Worm (Caenorhabditis elegans): ENCODE data around the gene T05C7.9.
A peak's percentile ranks its signal among the peaks of the same experiment; 100 is the strongest.

T05C7.9 gene

ce11 chrIV:79205-79604 is at the start of gene T05C7.9:
TSS of gene T05C7.9 (plus strand) at chrIV:79276.
- no peak for TF ChIP-seq ceh-45 (GFP tag; IDR thresholded peaks at IDR 0.05)
- TF ChIP-seq pros-1 (tag; optimal IDR thresholded peaks at IDR 0.05) = no peak
- no peak for TF ChIP-seq tbx-7 (tag; optimal IDR thresholded peaks at IDR 0.05)
- TF ChIP-seq che-1 (tag; optimal IDR thresholded peaks at IDR 0.05) = no peak
- TF ChIP-seq nhr-232 (tag; optimal IDR thresholded peaks at IDR 0.05) = no peak
- TF ChIP-seq unc-42 (tag; optimal IDR thresholded peaks at IDR 0.05) = peak; percentile 80
- peak; percentile 37 for TF ChIP-seq ceh-18 (tag; optimal IDR thresholded peaks at IDR 0.05)
- TF ChIP-seq hlh-15 (tag; optimal IDR thresholded peaks at IDR 0.05) = no peak

DNA sequence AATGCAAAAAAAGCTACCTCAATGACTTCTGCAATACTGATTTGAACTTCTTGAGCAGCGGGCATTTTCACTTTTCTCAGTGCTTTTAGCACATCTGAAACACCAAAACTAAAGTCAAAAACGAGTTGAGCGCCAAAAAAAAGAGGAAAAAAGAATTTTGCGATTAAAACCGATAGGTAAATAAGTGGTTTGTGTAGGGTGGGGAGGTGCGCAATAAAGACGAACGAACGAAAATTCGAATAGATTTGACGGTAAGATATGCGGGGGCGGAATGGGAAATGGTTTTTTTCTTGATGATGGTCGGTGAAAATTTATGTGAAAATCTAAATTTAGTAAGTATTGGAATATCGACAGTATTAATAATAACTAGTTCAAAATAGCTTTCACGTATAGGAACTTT is 30.3 kb upstream of the T05C7.9 start, which contains the start of gene frm-5.1:
TSS of gene frm-5.1 (minus strand) at position 101 of the 400 bp plus-strand sequence.
- TF ChIP-seq pqm-1 (tag; optimal IDR thresholded peaks at IDR 0.05) = no peak
- TF ChIP-seq C08G9.2 (tag; optimal IDR thresholded peaks at IDR 0.05) = no peak
- no peak for TF ChIP-seq dve-1 (tag; optimal IDR thresholded peaks at IDR 0.05)
- TF ChIP-seq pat-9 (tag; optimal IDR thresholded peaks at IDR 0.05) = no peak
- TF ChIP-seq elt-2 (tag; optimal IDR thresholded peaks at IDR 0.05) = no peak
- TF ChIP-seq ets-4 (tag; optimal IDR thresholded peaks at IDR 0.05) = no peak
- no peak for TF ChIP-seq che-1 (tag; optimal IDR thresholded peaks at IDR 0.05)
- TF ChIP-seq unc-3 (GFP tag; conservative IDR thresholded peaks at IDR 0.05) = no peak
- TF ChIP-seq unc-3 (tag; optimal IDR thresholded peaks at IDR 0.05) = no peak
- no peak for TF ChIP-seq elt-4 (tag; optimal IDR thresholded peaks at IDR 0.05)
- TF ChIP-seq F13H6.1 (tag; optimal IDR thresholded peaks at IDR 0.05) = no peak
- no peak for TF ChIP-seq unc-42 (tag; optimal IDR thresholded peaks at IDR 0.05)
- no peak for TF ChIP-seq rnt-1 (tag; optimal IDR thresholded peaks at IDR 0.05)
- TF ChIP-seq unc-55 (GFP tag; optimal IDR thresholded peaks at IDR 0.05) = no peak
- TF ChIP-seq ceh-2 (tag; optimal IDR thresholded peaks at IDR 0.05) = no peak
- no peak for TF ChIP-seq nhr-232 (tag; optimal IDR thresholded peaks at IDR 0.05)
- TF ChIP-seq ceh-45 (GFP tag; IDR thresholded peaks at IDR 0.05) = no peak

DNA sequence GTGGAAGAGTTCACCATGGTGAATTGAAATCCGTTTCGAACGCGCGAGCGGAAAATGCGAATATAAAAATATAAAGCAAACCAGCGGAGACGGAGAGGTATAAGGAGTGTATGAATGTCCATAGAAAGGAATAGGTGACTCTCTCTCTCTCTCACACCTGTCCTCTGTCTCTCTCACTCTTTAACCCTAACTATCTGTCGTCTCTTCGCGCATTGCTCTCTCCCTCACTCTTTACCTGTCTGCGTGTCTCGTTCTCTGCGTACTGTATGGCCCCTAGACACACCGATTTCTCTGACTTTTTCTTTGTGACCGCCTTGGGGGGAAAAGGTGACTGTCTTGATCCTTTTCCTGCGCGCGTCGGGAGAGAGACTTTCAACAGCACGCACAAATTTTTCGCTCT is 27.9 kb upstream of the T05C7.9 start:
- no peak for TF ChIP-seq ceh-6 (GFP tag; optimal IDR thresholded peaks at IDR 0.05)
- TF ChIP-seq ceh-18 (tag; optimal IDR thresholded peaks at IDR 0.05) = peak; percentile 13
- peak; percentile 7 for TF ChIP-seq ama-1 (optimal IDR thresholded peaks at IDR 0.05)
- peak; percentile 60 for TF ChIP-seq nfya-1 (tag; optimal IDR thresholded peaks at IDR 0.05)
- peak; percentile 76 for TF ChIP-seq ref-2 (tag; optimal IDR thresholded peaks at IDR 0.05)
- TF ChIP-seq rnt-1 (tag; optimal IDR thresholded peaks at IDR 0.05) = no peak
- no peak for TF ChIP-seq dmd-4 (tag; optimal IDR thresholded peaks at IDR 0.05; ENCODE audit: borderline replicate concordance)
- peak; percentile 37 for TF ChIP-seq pros-1 (tag; optimal IDR thresholded peaks at IDR 0.05)
- peak; percentile 2 for TF ChIP-seq elt-2 (tag; optimal IDR thresholded peaks at IDR 0.05)
- TF ChIP-seq ceh-2 (tag; optimal IDR thresholded peaks at IDR 0.05) = peak; percentile 9
- TF ChIP-seq Y22D7AL.16 (tag; optimal IDR thresholded peaks at IDR 0.05) = no peak
- no peak for TF ChIP-seq lim-6 (tag; optimal IDR thresholded peaks at IDR 0.05)
- peak; percentile 59 for TF ChIP-seq dve-1 (tag; optimal IDR thresholded peaks at IDR 0.05)
- peak; percentile 32 for TF ChIP-seq tbx-2 (tag; optimal IDR thresholded peaks at IDR 0.05)
- peak; percentile 53 for TF ChIP-seq ceh-31 (tag; optimal IDR thresholded peaks at IDR 0.05)

DNA sequence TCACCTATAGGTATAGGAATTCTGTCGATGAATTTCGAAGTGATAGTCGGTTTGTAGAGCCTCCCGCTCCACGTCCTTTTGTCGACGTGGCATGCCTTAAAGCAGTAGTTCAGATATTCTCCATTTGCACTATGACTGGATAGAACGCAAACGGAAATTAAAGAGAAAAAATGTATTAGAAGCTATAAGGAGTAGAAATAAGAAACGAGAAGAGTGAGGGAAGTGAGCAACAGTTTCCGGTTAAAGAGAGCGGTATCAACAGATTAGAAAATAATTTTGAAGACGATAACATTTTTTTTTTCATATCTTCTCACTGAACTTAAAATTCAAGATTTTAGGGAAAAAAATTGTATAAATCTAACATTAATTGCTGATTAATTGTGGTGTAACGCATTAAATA is 25.5 kb upstream of the T05C7.9 start, which contains the start of gene T05C7.4:
TSS of gene T05C7.4 (minus strand) at position 101 of the 400 bp plus-strand sequence.
- TF ChIP-seq C08G9.2 (tag; optimal IDR thresholded peaks at IDR 0.05) (no peak), nhr-232 (tag; optimal IDR thresholded peaks at IDR 0.05) (no peak), fax-1 (tag; optimal IDR thresholded peaks at IDR 0.05) (no peak), unc-55 (GFP tag; optimal IDR thresholded peaks at IDR 0.05) (no peak), ceh-31 (tag; optimal IDR thresholded peaks at IDR 0.05) (no peak), ceh-24 (tag; optimal IDR thresholded peaks at IDR 0.05) (no peak), odd-2 (tag; optimal IDR thresholded peaks at IDR 0.05) (no peak), unc-86 (tag; optimal IDR thresholded peaks at IDR 0.05) (no peak), K09A11.1 (tag; optimal IDR thresholded peaks at IDR 0.05; ENCODE audit: insufficient read depth) (no peak), ceh-14 (tag; optimal IDR thresholded peaks at IDR 0.05) (no peak), gmeb-2 (tag; optimal IDR thresholded peaks at IDR 0.05) (no peak), ceh-45 (GFP tag; IDR thresholded peaks at IDR 0.05) (no peak), pros-1 (tag; optimal IDR thresholded peaks at IDR 0.05) (no peak), ceh-19 (GFP tag; optimal IDR thresholded peaks at IDR 0.05) (no peak), K02D7.2 (tag; optimal IDR thresholded peaks at IDR 0.05) (no peak), fkh-10 (GFP tag; optimal IDR thresholded peaks at IDR 0.05) (no peak), ceh-34 (tag; optimal IDR thresholded peaks at IDR 0.05) (no peak)
